1 fruit fly cellular context compared by ENCODE assay signal in genomic region chr2L:15117995-15118394, dm6.
TF ChIP-seq lines count a peak whose summit lies in the region.

No protein-coding gene starts in this region.

TF ChIP-seq in whole organism, embryonic, 481 proteins besides CTCF, POLR2A, EP300 and RAD21 (continued from another document and continues in another):
- TF ChIP-seq CG14710 (tag; optimal IDR thresholded peaks at IDR 0.05; lab: Kevin White, UChicago) (peak; percentile 14), pzg (GFP tag; optimal IDR thresholded peaks at IDR 0.05; lab: Kevin White, UChicago) (peak; percentile 37), cg (GFP tag; optimal IDR thresholded peaks at IDR 0.05; lab: Kevin White, UChicago) (no peak), slbo (GFP tag; IDR thresholded peaks at IDR 0.05; lab: Robert Waterston, UW) (no peak), CG32532 (GFP tag; IDR thresholded peaks at IDR 0.05; lab: Robert Waterston, UW) (no peak), NFAT (GFP tag; IDR thresholded peaks at IDR 0.05; lab: Robert Waterston, UW) (no peak), CG2129 (GFP tag; IDR thresholded peaks at IDR 0.05; lab: Robert Waterston, UW; ENCODE audit: partially characterized antibody) (no peak), CG8281 (tag; optimal IDR thresholded peaks at IDR 0.05; lab: Kevin White, UChicago) (no peak), nerfin-2 (GFP tag; IDR thresholded peaks at IDR 0.05; lab: Robert Waterston, UW; ENCODE audit: partially characterized antibody) (no peak), dmrt99B (tag; optimal IDR thresholded peaks at IDR 0.05; lab: Kevin White, UChicago) (no peak), sens-2 (GFP tag; IDR thresholded peaks at IDR 0.05; lab: Robert Waterston, UW) (no peak), lab (GFP tag; optimal IDR thresholded peaks at IDR 0.05; lab: Kevin White, UChicago) (no peak), CG16863 (GFP tag; optimal IDR thresholded peaks at IDR 0.05; lab: Kevin White, UChicago) (no peak), Fer3 (tag; optimal IDR thresholded peaks at IDR 0.05; lab: Kevin White, UChicago) (peak; percentile 1), jumu (GFP tag; optimal IDR thresholded peaks at IDR 0.05; lab: Kevin White, UChicago) (no peak), amos (GFP tag; IDR thresholded peaks at IDR 0.05; lab: Robert Waterston, UW; ENCODE audit: partially characterized antibody) (no peak), CG12236 (GFP tag; optimal IDR thresholded peaks at IDR 0.05; lab: Kevin White, UChicago) (no peak), Xrp1 (GFP tag; IDR thresholded peaks at IDR 0.05; lab: Robert Waterston, UW) (0 out of 2 replicates have a peak, but pooled peaks have one; percentile 8), tin (GFP tag; optimal IDR thresholded peaks at IDR 0.05; lab: Kevin White, UChicago) (no peak), Ravus (GFP tag; IDR thresholded peaks at IDR 0.05; lab: Robert Waterston, UW) (no peak), CG2199 (GFP tag; IDR thresholded peaks at IDR 0.05; lab: Robert Waterston, UW) (0 out of 3 replicates have a peak, but pooled peaks have one; percentile 20), cato (GFP tag; optimal IDR thresholded peaks at IDR 0.05; lab: Kevin White, UChicago; ENCODE audit: borderline replicate concordance) (no peak), sim (GFP tag; IDR thresholded peaks at IDR 0.05; lab: Robert Waterston, UW) (no peak), zfh2 (GFP tag; optimal IDR thresholded peaks at IDR 0.05; lab: Kevin White, UChicago) (no peak), oc (tag; optimal IDR thresholded peaks at IDR 0.05; lab: Kevin White, UChicago) (no peak), Aef1 (GFP tag; IDR thresholded peaks at IDR 0.05; lab: Robert Waterston, UW) (no peak), H2.0 (GFP tag; IDR thresholded peaks at IDR 0.05; lab: Robert Waterston, UW) (no peak), NfI (GFP tag; optimal IDR thresholded peaks at IDR 0.05; lab: Kevin White, UChicago) (no peak), chm (GFP tag; IDR thresholded peaks at IDR 0.05; lab: Robert Waterston, UW) (no peak), CG31388 (GFP tag; optimal IDR thresholded peaks at IDR 0.05; lab: Kevin White, UChicago) (no peak), tup (GFP tag; optimal IDR thresholded peaks at IDR 0.05; lab: Kevin White, UChicago) (no peak), CG6175 (GFP tag; IDR thresholded peaks at IDR 0.05; lab: Robert Waterston, UW) (no peak), Scr (GFP tag; IDR thresholded peaks at IDR 0.05; lab: Robert Waterston, UW; ENCODE audit: partially characterized antibody) (no peak), CG12071 (GFP tag; optimal IDR thresholded peaks at IDR 0.05; lab: Kevin White, UChicago) (no peak), mam (GFP tag; optimal IDR thresholded peaks at IDR 0.05; lab: Kevin White, UChicago) (no peak), Eip74EF (GFP tag; optimal IDR thresholded peaks at IDR 0.05; lab: Kevin White, UChicago) (no peak), scrt (GFP tag; optimal IDR thresholded peaks at IDR 0.05; lab: Kevin White, UChicago) (no peak), dan (GFP tag; IDR thresholded peaks at IDR 0.05; lab: Robert Waterston, UW) (no peak), CG16813 (GFP tag; IDR thresholded peaks at IDR 0.05; lab: Robert Waterston, UW; ENCODE audit: partially characterized antibody) (no peak), yki (optimal IDR thresholded peaks at IDR 0.05; lab: Kevin White, UChicago) (no peak), CG17361 (GFP tag; IDR thresholded peaks at IDR 0.05; lab: Robert Waterston, UW) (0 out of 3 replicates have a peak, but pooled peaks have one; percentile 10), CG7372 (GFP tag; IDR thresholded peaks at IDR 0.05; lab: Robert Waterston, UW) (no peak), CG14050 (GFP tag; IDR thresholded peaks at IDR 0.05; lab: Robert Waterston, UW) (no peak), ato (GFP tag; IDR thresholded peaks at IDR 0.05; lab: Robert Waterston, UW; ENCODE audit: partially characterized antibody) (no peak), HHEX (GFP tag; optimal IDR thresholded peaks at IDR 0.05; lab: Kevin White, UChicago) (no peak), CoRest (tag; optimal IDR thresholded peaks at IDR 0.05; lab: Kevin White, UChicago) (no peak), CG4424 (GFP tag; optimal IDR thresholded peaks at IDR 0.05; lab: Kevin White, UChicago) (peak; percentile 9), az2 (GFP tag; optimal IDR thresholded peaks at IDR 0.05; lab: Kevin White, UChicago) (no peak), Sin3A (optimal IDR thresholded peaks at IDR 0.05; lab: Kevin White, UChicago) (no peak), phol (tag; optimal IDR thresholded peaks at IDR 0.05; lab: Kevin White, UChicago) (peak; percentile 11), CG14860 (GFP tag; IDR thresholded peaks at IDR 0.05; lab: Robert Waterston, UW; ENCODE audit: partially characterized antibody) (no peak), CG18476 (GFP tag; optimal IDR thresholded peaks at IDR 0.05; lab: Kevin White, UChicago) (no peak), CG4730 (GFP tag; IDR thresholded peaks at IDR 0.05; lab: Robert Waterston, UW) (no peak), ATbp (GFP tag; optimal IDR thresholded peaks at IDR 0.05; lab: Kevin White, UChicago) (no peak), CG10565 (GFP tag; optimal IDR thresholded peaks at IDR 0.05; lab: Kevin White, UChicago) (no peak), CG9876 (GFP tag; optimal IDR thresholded peaks at IDR 0.05; lab: Kevin White, UChicago) (no peak), Myb (GFP tag; optimal IDR thresholded peaks at IDR 0.05; lab: Kevin White, UChicago) (peak; percentile 85), gro (GFP tag; optimal IDR thresholded peaks at IDR 0.05; lab: Kevin White, UChicago) (no peak), CG2712 (tag; optimal IDR thresholded peaks at IDR 0.05; lab: Kevin White, UChicago) (peak; percentile 16), CG11085 (GFP tag; IDR thresholded peaks at IDR 0.05; lab: Robert Waterston, UW) (peak; percentile 47; the same call in 1 of the 2 replicates), CG7839 (tag; optimal IDR thresholded peaks at IDR 0.05; lab: Kevin White, UChicago) (no peak), Neu2 (GFP tag; optimal IDR thresholded peaks at IDR 0.05; lab: Kevin White, UChicago; ENCODE audit: borderline replicate concordance) (no peak), pan (optimal IDR thresholded peaks at IDR 0.05; lab: Kevin White, UChicago) (no peak), pan (GFP tag; optimal IDR thresholded peaks at IDR 0.05 in 1 of 2, IDR thresholded peaks at IDR 0.05 in 1 of 2) (no peak), CG12155 (GFP tag; optimal IDR thresholded peaks at IDR 0.05; lab: Kevin White, UChicago) (no peak), Elba2 (GFP tag; optimal IDR thresholded peaks at IDR 0.05; lab: Kevin White, UChicago) (no peak), B-H1 (GFP tag; IDR thresholded peaks at IDR 0.05; lab: Robert Waterston, UW) (no peak), CG9215 (GFP tag; IDR thresholded peaks at IDR 0.05; lab: Robert Waterston, UW) (no peak), YL-1 (GFP tag; optimal IDR thresholded peaks at IDR 0.05; lab: Kevin White, UChicago) (no peak), CG33557 (GFP tag; optimal IDR thresholded peaks at IDR 0.05; lab: Kevin White, UChicago) (no peak), Awh (GFP tag; IDR thresholded peaks at IDR 0.05; lab: Robert Waterston, UW) (no peak), ci (GFP tag; IDR thresholded peaks at IDR 0.05; lab: Robert Waterston, UW) (no peak), CG2875 (GFP tag; optimal IDR thresholded peaks at IDR 0.05; lab: Kevin White, UChicago) (no peak), CG3995 (GFP tag; optimal IDR thresholded peaks at IDR 0.05; lab: Kevin White, UChicago) (no peak), CG16779 (GFP tag; IDR thresholded peaks at IDR 0.05; lab: Robert Waterston, UW) (no peak), CG3163 (GFP tag; optimal IDR thresholded peaks at IDR 0.05; lab: Kevin White, UChicago) (no peak), CG10267 (tag; optimal IDR thresholded peaks at IDR 0.05; lab: Kevin White, UChicago) (peak; percentile 83), danr (GFP tag; IDR thresholded peaks at IDR 0.05; lab: Robert Waterston, UW) (no peak), CG15601 (tag; optimal IDR thresholded peaks at IDR 0.05; lab: Kevin White, UChicago) (no peak), CG9932 (GFP tag; IDR thresholded peaks at IDR 0.05; lab: Robert Waterston, UW) (0 out of 2 replicates have a peak, but pooled peaks have one; percentile 5), E2f2 (GFP tag; IDR thresholded peaks at IDR 0.05; lab: Robert Waterston, UW) (peak; percentile 78), onecut (GFP tag; IDR thresholded peaks at IDR 0.05; lab: Robert Waterston, UW) (no peak), CG12659 (GFP tag; optimal IDR thresholded peaks at IDR 0.05; lab: Kevin White, UChicago) (no peak), CG9437 (GFP tag; optimal IDR thresholded peaks at IDR 0.05; lab: Kevin White, UChicago) (no peak), da (GFP tag; optimal IDR thresholded peaks at IDR 0.05; lab: Kevin White, UChicago) (no peak), zfh1 (GFP tag; IDR thresholded peaks at IDR 0.05; lab: Robert Waterston, UW) (no peak), luna (GFP tag; optimal IDR thresholded peaks at IDR 0.05; lab: Kevin White, UChicago) (no peak), CG11695 (GFP tag; IDR thresholded peaks at IDR 0.05; lab: Robert Waterston, UW) (no peak), pum (GFP tag; optimal IDR thresholded peaks at IDR 0.05; lab: Kevin White, UChicago) (no peak), CG4282 (GFP tag; optimal IDR thresholded peaks at IDR 0.05; lab: Kevin White, UChicago) (no peak), CG33213 (GFP tag; optimal IDR thresholded peaks at IDR 0.05; lab: Kevin White, UChicago) (peak; percentile 23), CG6765 (GFP tag; optimal IDR thresholded peaks at IDR 0.05; lab: Kevin White, UChicago) (no peak), btn (GFP tag; optimal IDR thresholded peaks at IDR 0.05; lab: Kevin White, UChicago) (no peak), repo (GFP tag; optimal IDR thresholded peaks at IDR 0.05; lab: Kevin White, UChicago) (no peak), CG34224 (GFP tag; IDR thresholded peaks at IDR 0.05; lab: Robert Waterston, UW; ENCODE audit: partially characterized antibody) (no peak), psq (GFP tag; optimal IDR thresholded peaks at IDR 0.05; lab: Kevin White, UChicago) (no peak), CG8765 (GFP tag; IDR thresholded peaks at IDR 0.05; lab: Robert Waterston, UW) (no peak), exex (tag; optimal IDR thresholded peaks at IDR 0.05; lab: Kevin White, UChicago) (no peak), CG11247 (GFP tag; IDR thresholded peaks at IDR 0.05; lab: Robert Waterston, UW) (no peak), fd96Cb (tag; optimal IDR thresholded peaks at IDR 0.05; lab: Kevin White, UChicago) (no peak), Hmr (GFP tag; optimal IDR thresholded peaks at IDR 0.05; lab: Kevin White, UChicago) (no peak), aop (GFP tag; IDR thresholded peaks at IDR 0.05; lab: Robert Waterston, UW) (no peak), Ssrp (tag; optimal IDR thresholded peaks at IDR 0.05; lab: Kevin White, UChicago) (no peak), Dref (GFP tag; IDR thresholded peaks at IDR 0.05; lab: Robert Waterston, UW) (0 out of 2 replicates have a peak, but pooled peaks have one; percentile 7), CG12769 (tag; optimal IDR thresholded peaks at IDR 0.05; lab: Kevin White, UChicago) (no peak), Ets65A (GFP tag; lab: Kevin White, UChicago) (peak; percentile 82), dysf (GFP tag; IDR thresholded peaks at IDR 0.05; lab: Robert Waterston, UW) (0 out of 3 replicates have a peak, but pooled peaks have one; percentile 36), tap (tag; optimal IDR thresholded peaks at IDR 0.05; lab: Kevin White, UChicago) (no peak), slou (GFP tag; optimal IDR thresholded peaks at IDR 0.05; lab: Kevin White, UChicago) (no peak), CG14441 (GFP tag; IDR thresholded peaks at IDR 0.05; lab: Robert Waterston, UW) (no peak), CG31365 (tag; optimal IDR thresholded peaks at IDR 0.05; lab: Kevin White, UChicago) (no peak), CG3281 (GFP tag; optimal IDR thresholded peaks at IDR 0.05; lab: Kevin White, UChicago) (no peak), CG15479 (GFP tag; optimal IDR thresholded peaks at IDR 0.05; lab: Kevin White, UChicago) (no peak), Opbp (GFP tag; IDR thresholded peaks at IDR 0.05; lab: Robert Waterston, UW; ENCODE audit: partially characterized antibody) (no peak), ftz-f1 (GFP tag; optimal IDR thresholded peaks at IDR 0.05; lab: Kevin White, UChicago) (no peak), insv (GFP tag; optimal IDR thresholded peaks at IDR 0.05; lab: Kevin White, UChicago) (no peak), ranshi (GFP tag; IDR thresholded peaks at IDR 0.05; lab: Robert Waterston, UW) (0 out of 2 replicates have a peak, but pooled peaks have one; percentile 34), caup (GFP tag; optimal IDR thresholded peaks at IDR 0.05; lab: Kevin White, UChicago; ENCODE audit: severe bottlenecking) (no peak), CG1602 (GFP tag; optimal IDR thresholded peaks at IDR 0.05; lab: Kevin White, UChicago) (no peak), ttk (GFP tag; IDR thresholded peaks at IDR 0.05; lab: Robert Waterston, UW) (no peak), cad (GFP tag; optimal IDR thresholded peaks at IDR 0.05; lab: Kevin White, UChicago) (no peak), stc (GFP tag; IDR thresholded peaks at IDR 0.05; lab: Robert Waterston, UW) (no peak), Gsc (GFP tag; IDR thresholded peaks at IDR 0.05; lab: Robert Waterston, UW) (no peak), CG12219 (GFP tag; optimal IDR thresholded peaks at IDR 0.05; lab: Kevin White, UChicago) (no peak), z (GFP tag; IDR thresholded peaks at IDR 0.05; lab: Robert Waterston, UW) (no peak), jigr1 (GFP tag; IDR thresholded peaks at IDR 0.05; lab: Robert Waterston, UW) (no peak), Rfx (GFP tag; IDR thresholded peaks at IDR 0.05; lab: Robert Waterston, UW) (peak; percentile 37; the same call in 1 of the 2 replicates), CG7271 (tag; optimal IDR thresholded peaks at IDR 0.05; lab: Kevin White, UChicago) (no peak), CG12942 (GFP tag; optimal IDR thresholded peaks at IDR 0.05; lab: Kevin White, UChicago) (no peak), HmgD (GFP tag; optimal IDR thresholded peaks at IDR 0.05; lab: Kevin White, UChicago) (no peak), CG18619 (GFP tag; optimal IDR thresholded peaks at IDR 0.05; lab: Kevin White, UChicago) (no peak), salm (tag; optimal IDR thresholded peaks at IDR 0.05; lab: Kevin White, UChicago) (no peak), CG18011 (GFP tag; optimal IDR thresholded peaks at IDR 0.05; lab: Kevin White, UChicago) (peak; percentile 96), CG8478 (optimal IDR thresholded peaks at IDR 0.05; lab: Kevin White, UChicago) (no peak), CG1647 (GFP tag; optimal IDR thresholded peaks at IDR 0.05; lab: Kevin White, UChicago) (no peak), Bdp1 (GFP tag; optimal IDR thresholded peaks at IDR 0.05; lab: Kevin White, UChicago) (no peak), grn (GFP tag; optimal IDR thresholded peaks at IDR 0.05; lab: Kevin White, UChicago) (no peak), ap (GFP tag; IDR thresholded peaks at IDR 0.05; lab: Robert Waterston, UW) (no peak)
